Worm (Caenorhabditis elegans): ENCODE data around the gene alg-4.

The alg-4 gene

ce11 chrIII:9848083-9848482 lies 43.1 kb downstream of the alg-4 start, which contains the start of gene mrpl-36:
Gene mrpl-36, minus strand, starts transcription at chrIII:9848116.
- TF ChIP-seq crh-2 (tag; optimal IDR thresholded peaks at IDR 0.05), result no peak
- TF ChIP-seq nhr-129 (tag; optimal IDR thresholded peaks at IDR 0.05), result peak; percentile 33
- TF ChIP-seq mbf-1 (tag; optimal IDR thresholded peaks at IDR 0.05), result no peak
- no peak for TF ChIP-seq ceh-82 (tag; optimal IDR thresholded peaks at IDR 0.05)
- peak; percentile 72 for TF ChIP-seq C34F6.9 (tag; optimal IDR thresholded peaks at IDR 0.05)
- no peak for TF ChIP-seq unc-39 (tag; optimal IDR thresholded peaks at IDR 0.05)
- no peak for TF ChIP-seq ztf-4 (tag; optimal IDR thresholded peaks at IDR 0.05)
- no peak for TF ChIP-seq Y55F3AM.14 (GFP tag; optimal IDR thresholded peaks at IDR 0.05)
- TF ChIP-seq aly-2 (tag; optimal IDR thresholded peaks at IDR 0.05), result no peak
- no peak for TF ChIP-seq peb-1 (tag; optimal IDR thresholded peaks at IDR 0.05)
- no peak for TF ChIP-seq alr-1 (tag; optimal IDR thresholded peaks at IDR 0.05)
- no peak for TF ChIP-seq ama-1 (optimal IDR thresholded peaks at IDR 0.05)
- no peak for TF ChIP-seq lin-39 (tag; optimal IDR thresholded peaks at IDR 0.05)
- no peak for TF ChIP-seq gmeb-1 (tag; optimal IDR thresholded peaks at IDR 0.05)
- no peak for TF ChIP-seq nhr-21 (tag; optimal IDR thresholded peaks at IDR 0.05)
- no peak for TF ChIP-seq ztf-11 (tag; optimal IDR thresholded peaks at IDR 0.05)
- TF ChIP-seq elt-1 (tag; optimal IDR thresholded peaks at IDR 0.05), result no peak
- TF ChIP-seq ceh-16 (tag; optimal IDR thresholded peaks at IDR 0.05), result no peak
- TF ChIP-seq lsy-2 (tag; optimal IDR thresholded peaks at IDR 0.05), result peak in 1 of 2 experiments; percentile 67
- no peak for TF ChIP-seq nhr-11 (tag; optimal IDR thresholded peaks at IDR 0.05)
- TF ChIP-seq mdl-1 (tag; optimal IDR thresholded peaks at IDR 0.05), result no peak
- TF ChIP-seq lin-13 (GFP tag; optimal IDR thresholded peaks at IDR 0.05), result peak; percentile 24
- TF ChIP-seq snpc-4 (tag; optimal IDR thresholded peaks at IDR 0.05), result no peak
- TF ChIP-seq skn-1 (tag; optimal IDR thresholded peaks at IDR 0.05), result no peak
- TF ChIP-seq sma-9 (GFP tag; optimal IDR thresholded peaks at IDR 0.05), result no peak
- TF ChIP-seq sma-9 (tag; optimal IDR thresholded peaks at IDR 0.05), result no peak
- TF ChIP-seq nhr-237 (tag; optimal IDR thresholded peaks at IDR 0.05), result no peak
- no peak for TF ChIP-seq blmp-1 (tag; optimal IDR thresholded peaks at IDR 0.05; ENCODE audit: insufficient read depth)
- TF ChIP-seq ZK546.5 (tag; optimal IDR thresholded peaks at IDR 0.05), result no peak
- TF ChIP-seq lin-11 (tag; optimal IDR thresholded peaks at IDR 0.05), result no peak
- TF ChIP-seq nhr-77 (tag; optimal IDR thresholded peaks at IDR 0.05), result no peak
- TF ChIP-seq elt-3 (tag; optimal IDR thresholded peaks at IDR 0.05), result no peak
- TF ChIP-seq egl-27 (tag; optimal IDR thresholded peaks at IDR 0.05), result no peak
- peak; percentile 14 for TF ChIP-seq sem-4 (tag; optimal IDR thresholded peaks at IDR 0.05)
- TF ChIP-seq mab-5 (tag; optimal IDR thresholded peaks at IDR 0.05), result no peak
- TF ChIP-seq nhr-10 (tag; optimal IDR thresholded peaks at IDR 0.05), result no peak
- TF ChIP-seq F13H6.1 (tag; optimal IDR thresholded peaks at IDR 0.05), result no peak
- peak; percentile 73 for TF ChIP-seq unc-55 (GFP tag; optimal IDR thresholded peaks at IDR 0.05)
- TF ChIP-seq nhr-6 (tag; optimal IDR thresholded peaks at IDR 0.05), result no peak
- no peak for TF ChIP-seq unc-62 (GFP tag; optimal IDR thresholded peaks at IDR 0.05)
- no peak for TF ChIP-seq R02D3.7 (tag; optimal IDR thresholded peaks at IDR 0.05)
- TF ChIP-seq ztf-1 (GFP tag; conservative IDR thresholded peaks at IDR 0.05), result no peak
- TF ChIP-seq zag-1 (tag; optimal IDR thresholded peaks at IDR 0.05), result no peak
- no peak for TF ChIP-seq nhr-12 (tag; optimal IDR thresholded peaks at IDR 0.05)
- TF ChIP-seq nhr-23 (tag; optimal IDR thresholded peaks at IDR 0.05), result no peak
- no peak for TF ChIP-seq nhr-25 (tag; optimal IDR thresholded peaks at IDR 0.05)
- TF ChIP-seq fos-1 (tag; optimal IDR thresholded peaks at IDR 0.05), result peak; percentile 27
- TF ChIP-seq dmd-4 (tag; optimal IDR thresholded peaks at IDR 0.05), result no peak
- TF ChIP-seq sma-3 (GFP tag; optimal IDR thresholded peaks at IDR 0.05), result no peak
